Fruit fly (Drosophila melanogaster) whole organism, prepupa: ENCODE measurements around the gene CG43246.

Experiments used
- CG1621 ChIP-seq: fragments of 200-800 bp; sonication (Bioruptor generic); optimal IDR thresholded peaks from 3 replicates; lab custom pipeline; 2018; ENCODE audit warnings: missing biosample characterization, mild to moderate bottlenecking, missing genetic modification characterization
- achi ChIP-seq: fragments of 200-800 bp; sonication (Bioruptor generic); optimal IDR thresholded peaks from 3 replicates; lab custom pipeline; 2016; ENCODE audit warnings: missing biosample characterization, missing genetic modification characterization
- ss ChIP-seq, 2 experiments: fragments of 200-800 bp; sonication (Bioruptor generic); optimal IDR thresholded peaks; 2 replicates in 1 of 2; 3 replicates in 1 of 2; lab custom pipeline; 2017 to 2018; ENCODE audit warnings: mild to moderate bottlenecking in 2 of 2, missing biosample characterization in 2 of 2, missing genetic modification characterization in 2 of 2, moderate library complexity in 1 of 2

DNA sequence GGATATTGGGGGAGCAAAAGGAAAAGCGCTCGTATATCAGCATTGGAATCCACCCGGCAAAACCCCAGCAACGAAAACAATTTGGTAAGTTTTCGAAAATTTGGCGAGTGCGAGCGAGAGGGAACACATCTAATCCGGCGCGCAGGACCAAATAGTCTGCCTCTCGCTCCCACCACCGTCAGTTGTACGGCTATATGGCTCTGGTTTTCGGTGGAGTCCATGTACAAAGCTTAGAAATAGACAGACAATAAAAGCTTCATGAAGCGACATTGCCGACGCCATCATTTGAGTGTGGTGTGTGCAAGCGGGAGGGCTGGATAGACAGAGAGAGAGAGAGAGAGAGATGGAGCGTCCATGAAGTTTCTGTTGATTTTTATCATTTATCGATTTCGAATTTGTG, 43.9 kb downstream of the CG43246 start:
- no peak for TF ChIP-seq achi (GFP tag; lab: Kevin White, UChicago)
- no peak for TF ChIP-seq ss (GFP tag; optimal IDR thresholded peaks at IDR 0.05; lab: Kevin White, UChicago)
- no peak for TF ChIP-seq CG1621 (tag; lab: Kevin White, UChicago)
